Worm (Caenorhabditis elegans): ENCODE measurements around the gene pstk-1.

DNA sequence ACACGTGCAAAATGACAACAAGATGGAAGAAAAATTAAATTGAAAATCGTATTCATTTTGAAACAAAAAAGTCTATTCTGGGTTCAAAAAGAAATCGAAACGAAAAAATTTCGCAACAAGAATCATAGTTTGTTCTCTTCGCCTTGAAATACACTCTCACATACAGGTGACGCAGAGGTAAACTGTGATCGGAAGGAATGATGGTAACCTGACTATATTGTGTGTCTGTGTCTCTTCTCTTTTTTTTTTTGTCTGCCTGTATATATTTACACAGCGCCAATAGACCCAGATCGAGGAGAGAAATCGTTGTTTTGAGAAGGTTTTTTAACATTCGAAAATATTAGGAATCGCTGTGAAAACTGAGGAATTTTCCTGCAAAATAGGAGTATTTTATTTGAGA lies 42.3 kb upstream of the pstk-1 start:
- TF ChIP-seq flt-1 (GFP tag; IDR thresholded peaks at IDR 0.05) (no peak), T22C8.4 (GFP tag; IDR thresholded peaks at IDR 0.05) (no peak), med-1 (GFP tag; optimal IDR thresholded peaks at IDR 0.05; ENCODE audit: insufficient read depth) (no peak), cog-1 (tag; optimal IDR thresholded peaks at IDR 0.05) (no peak), ztf-23 (GFP tag; IDR thresholded peaks at IDR 0.05) (no peak), tab-1 (GFP tag; IDR thresholded peaks at IDR 0.05) (no peak)

Data from whole organism, midembryonic.